Worm (Caenorhabditis elegans) whole organism, early embryonic: ENCODE data around the gene C29A12.6.

Source experiments
- B0310.2 ChIP-seq: sonication (generic microtip); optimal IDR thresholded peaks from 2 replicates; lab custom pipeline; 2016; ENCODE audit warnings: mild to moderate bottlenecking, missing genetic modification characterization, missing compliant biosample characterization
- F13C5.2 ChIP-seq: sonication (generic microtip); optimal IDR thresholded peaks from 2 replicates; lab custom pipeline; 2017; ENCODE audit warnings: mild to moderate bottlenecking, missing genetic modification characterization, inconsistent platforms, missing compliant biosample characterization
- aly-1 ChIP-seq: sonication (generic microtip); optimal IDR thresholded peaks from 2 replicates; lab custom pipeline; 2016; ENCODE audit warnings: missing genetic modification characterization, missing compliant biosample characterization
- ama-1 ChIP-seq: fragments of 150-350 bp; optimal IDR thresholded peaks from 2 replicates; lab custom pipeline; 2014
- ceh-13 ChIP-seq: fragments of 200-800 bp; sonication (Bioruptor generic); optimal IDR thresholded peaks from 2 replicates; lab custom pipeline; 2018; ENCODE audit warnings: mild to moderate bottlenecking, missing genetic modification characterization, missing compliant biosample characterization
- ceh-36 ChIP-seq: sonication (generic microtip); optimal IDR thresholded peaks from 2 replicates; lab custom pipeline; 2016; ENCODE audit warnings: missing genetic modification characterization, inconsistent platforms, missing compliant biosample characterization
- ets-7 ChIP-seq: sonication (generic microtip); optimal IDR thresholded peaks from 2 replicates; lab custom pipeline; 2016; ENCODE audit warnings: missing genotype, missing genetic modification characterization, missing compliant biosample characterization
- flt-1 ChIP-seq: fragments of 200-800 bp; sonication (Bioruptor generic); IDR thresholded peaks from 2 replicates; pipeline ENCODE4 v1.3.6; 2022; ENCODE audit warnings: missing genetic modification characterization, missing compliant biosample characterization
- hmbx-1 ChIP-seq: sonication (generic microtip); optimal IDR thresholded peaks from 2 replicates; lab custom pipeline; 2016; ENCODE audit warnings: mild to moderate bottlenecking, missing genetic modification characterization, missing compliant biosample characterization
- hmg-4 ChIP-seq: fragments of 200-800 bp; sonication (Bioruptor generic); optimal IDR thresholded peaks from 2 replicates; lab custom pipeline; 2018; ENCODE audit warnings: mild to moderate bottlenecking, missing genetic modification characterization, missing compliant biosample characterization
- hnd-1 ChIP-seq: sonication (generic microtip); optimal IDR thresholded peaks from 2 replicates; lab custom pipeline; 2016; ENCODE audit warnings: missing genetic modification characterization, missing compliant biosample characterization
- pes-1 ChIP-seq: fragments of 200-800 bp; sonication (Bioruptor generic); IDR thresholded peaks from 2 replicates; pipeline ENCODE4 v1.3.6; 2022; ENCODE audit warnings: missing genetic modification reagents, missing genetic modification characterization, missing compliant biosample characterization
- scrt-1 ChIP-seq: fragments of 200-800 bp; sonication (Bioruptor generic); IDR thresholded peaks from 2 replicates; pipeline ENCODE4 v1.3.6; 2022; ENCODE audit warnings: missing genetic modification characterization, missing compliant biosample characterization
- sea-1 ChIP-seq: fragments of 200-800 bp; sonication (Bioruptor generic); conservative IDR thresholded peaks from 2 replicates; pipeline ENCODE4 v1.3.6; 2022; ENCODE audit warnings: missing genetic modification characterization, missing compliant biosample characterization
- tbx-11 ChIP-seq: fragments of 200-800 bp; sonication (Bioruptor generic); IDR thresholded peaks from 2 replicates; pipeline ENCODE4 v1.3.6; 2022; ENCODE audit warnings: missing genetic modification characterization, missing compliant biosample characterization
- tbx-37 ChIP-seq: fragments of 200-800 bp; sonication (Bioruptor generic); conservative IDR thresholded peaks from 2 replicates; pipeline ENCODE4 v1.3.6; 2022; ENCODE audit warnings: missing genetic modification reagents, missing genetic modification characterization, missing compliant biosample characterization
- tra-4 ChIP-seq: sonication (generic microtip); optimal IDR thresholded peaks from 2 replicates; lab custom pipeline; 2017; ENCODE audit warnings: missing genetic modification characterization, missing compliant biosample characterization

C29A12.6 gene

ce11 chrV:10861611-10862262, 14.7 kb downstream of the C29A12.6 start:
- TF ChIP-seq ama-1 (lab: Kevin White, UChicago): no peak
- TF ChIP-seq tra-4 (tag; lab: Kevin White, UChicago): no peak
- no peak for TF ChIP-seq tbx-37 (GFP tag; lab: Robert Waterston, UW)
- no peak for TF ChIP-seq hmbx-1 (tag; lab: Kevin White, UChicago)
- TF ChIP-seq hnd-1 (tag; lab: Kevin White, UChicago): no peak
- TF ChIP-seq sea-1 (GFP tag; lab: Robert Waterston, UW): no peak
- no peak for TF ChIP-seq scrt-1
- no peak for TF ChIP-seq hmg-4 (GFP tag; lab: Kevin White, UChicago)
- TF ChIP-seq pes-1: no peak
- no peak for TF ChIP-seq flt-1 (GFP tag; lab: Robert Waterston, UW)
- no peak for TF ChIP-seq aly-1 (tag; lab: Kevin White, UChicago)
- no peak for TF ChIP-seq ceh-36 (tag; lab: Kevin White, UChicago)
- no peak for TF ChIP-seq F13C5.2 (tag; lab: Kevin White, UChicago)
- no peak for TF ChIP-seq B0310.2 (tag; lab: Kevin White, UChicago)
- TF ChIP-seq ceh-13 (GFP tag; lab: Kevin White, UChicago): no peak
- TF ChIP-seq ets-7 (tag; lab: Kevin White, UChicago): no peak
- no peak for TF ChIP-seq tbx-11

ce11 chrV:10862457-10863097, 15.6 kb downstream of the C29A12.6 start:
- no peak for TF ChIP-seq sea-1 (GFP tag; lab: Robert Waterston, UW)
- no peak for TF ChIP-seq ets-7 (tag; lab: Kevin White, UChicago)
- TF ChIP-seq ceh-36 (tag; lab: Kevin White, UChicago): no peak
- no peak for TF ChIP-seq tbx-11
- no peak for TF ChIP-seq aly-1 (tag; lab: Kevin White, UChicago)
- TF ChIP-seq ceh-13 (GFP tag; lab: Kevin White, UChicago): no peak
- TF ChIP-seq tra-4 (tag; lab: Kevin White, UChicago): no peak
- no peak for TF ChIP-seq scrt-1
- TF ChIP-seq hnd-1 (tag; lab: Kevin White, UChicago): no peak

DNA sequence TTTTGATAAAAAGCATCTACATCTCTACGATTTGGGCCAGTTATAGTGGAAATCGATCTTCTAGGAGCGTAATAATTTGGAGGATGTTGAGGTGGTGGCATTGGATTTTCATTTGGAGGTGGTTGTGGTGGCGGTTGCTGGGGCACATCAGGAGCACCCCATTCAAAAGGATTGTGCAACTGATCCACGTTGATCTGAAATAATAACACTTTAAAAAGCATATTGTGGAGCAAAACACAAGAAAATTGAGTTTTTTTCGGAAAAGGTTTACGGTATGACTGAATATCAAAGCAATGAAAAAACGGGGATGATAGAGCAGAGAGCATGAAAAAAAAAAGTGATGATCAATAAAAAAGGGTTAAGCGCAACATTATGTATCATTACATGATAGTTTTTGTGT, 18.6 kb downstream of the C29A12.6 start, which contains the start of gene saeg-1:
TSS of gene saeg-1 (minus strand) at position 101 of the 400 bp plus-strand sequence.
- TF ChIP-seq hnd-1 (tag; lab: Kevin White, UChicago) (no peak), F13C5.2 (tag; lab: Kevin White, UChicago) (no peak), scrt-1 (no peak), ceh-36 (tag; lab: Kevin White, UChicago) (no peak), tbx-37 (GFP tag; lab: Robert Waterston, UW) (no peak), pes-1 (no peak), sea-1 (GFP tag; lab: Robert Waterston, UW) (no peak), aly-1 (tag; lab: Kevin White, UChicago) (no peak), ceh-13 (GFP tag; lab: Kevin White, UChicago) (no peak)

- TF ChIP-seq sea-1 (GFP tag; lab: Robert Waterston, UW): peak; percentile 43; the same call in 1 of the 2 replicates
Measured at ce11 chrV:10866340-10866739, 19.3 kb downstream of the C29A12.6 start.

DNA sequence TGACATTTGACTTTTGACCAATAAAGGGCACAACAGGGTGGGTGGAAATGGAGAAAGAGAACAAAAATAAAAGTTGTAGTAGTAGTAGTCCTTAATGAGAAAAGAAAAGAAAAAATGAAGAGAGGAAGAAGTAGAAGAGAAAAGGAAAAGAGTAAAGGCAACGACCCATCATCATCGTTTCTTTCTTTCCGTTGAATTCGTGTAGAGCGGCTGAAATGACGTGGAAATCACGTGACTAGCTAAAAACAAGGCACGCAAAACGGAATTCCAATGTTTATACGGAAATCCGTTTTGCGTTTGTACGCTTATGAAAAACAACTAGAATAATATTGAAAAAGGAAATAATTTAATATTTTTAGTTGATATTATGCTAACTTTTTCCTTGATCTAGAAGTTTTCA, 20.6 kb downstream of the C29A12.6 start:
- TF ChIP-seq ceh-13 (GFP tag; lab: Kevin White, UChicago) (no peak), pes-1 (no peak), hmg-4 (GFP tag; lab: Kevin White, UChicago) (no peak), hnd-1 (tag; lab: Kevin White, UChicago) (no peak), tbx-37 (GFP tag; lab: Robert Waterston, UW) (no peak), aly-1 (tag; lab: Kevin White, UChicago) (no peak), ceh-36 (tag; lab: Kevin White, UChicago) (no peak), B0310.2 (tag; lab: Kevin White, UChicago) (no peak), flt-1 (GFP tag; lab: Robert Waterston, UW) (no peak), tbx-11 (no peak), hmbx-1 (tag; lab: Kevin White, UChicago) (no peak), sea-1 (GFP tag; lab: Robert Waterston, UW) (no peak), ets-7 (tag; lab: Kevin White, UChicago) (no peak), ama-1 (lab: Kevin White, UChicago) (no peak), F13C5.2 (tag; lab: Kevin White, UChicago) (no peak), tra-4 (tag; lab: Kevin White, UChicago) (no peak)

DNA sequence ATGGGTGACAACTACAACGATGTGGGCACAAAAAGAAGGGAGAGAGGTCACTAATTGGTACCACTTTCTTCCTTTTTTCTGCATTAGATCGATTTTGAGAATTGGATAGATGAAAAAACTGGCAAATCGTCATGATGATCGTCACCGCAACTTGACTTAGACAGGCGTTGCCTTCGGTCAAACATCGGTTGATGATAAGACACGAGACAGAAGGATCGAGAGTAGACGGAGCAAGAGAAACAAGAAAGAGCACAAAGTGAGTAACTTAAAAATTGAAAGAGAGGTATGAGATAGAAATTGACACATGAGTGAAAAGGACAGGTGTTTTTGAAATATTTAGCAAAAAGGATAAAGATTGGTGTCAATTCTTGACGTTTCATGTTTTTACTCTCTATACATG, 23.1 kb downstream of the C29A12.6 start:
- TF ChIP-seq hmg-4 (GFP tag; lab: Kevin White, UChicago): no peak
- TF ChIP-seq hmbx-1 (tag; lab: Kevin White, UChicago): no peak
- TF ChIP-seq B0310.2 (tag; lab: Kevin White, UChicago): no peak
- TF ChIP-seq F13C5.2 (tag; lab: Kevin White, UChicago): no peak
- no peak for TF ChIP-seq sea-1 (GFP tag; lab: Robert Waterston, UW)
- TF ChIP-seq tbx-37 (GFP tag; lab: Robert Waterston, UW): no peak
- no peak for TF ChIP-seq pes-1
- no peak for TF ChIP-seq ama-1 (lab: Kevin White, UChicago)
- TF ChIP-seq ets-7 (tag; lab: Kevin White, UChicago): no peak

DNA sequence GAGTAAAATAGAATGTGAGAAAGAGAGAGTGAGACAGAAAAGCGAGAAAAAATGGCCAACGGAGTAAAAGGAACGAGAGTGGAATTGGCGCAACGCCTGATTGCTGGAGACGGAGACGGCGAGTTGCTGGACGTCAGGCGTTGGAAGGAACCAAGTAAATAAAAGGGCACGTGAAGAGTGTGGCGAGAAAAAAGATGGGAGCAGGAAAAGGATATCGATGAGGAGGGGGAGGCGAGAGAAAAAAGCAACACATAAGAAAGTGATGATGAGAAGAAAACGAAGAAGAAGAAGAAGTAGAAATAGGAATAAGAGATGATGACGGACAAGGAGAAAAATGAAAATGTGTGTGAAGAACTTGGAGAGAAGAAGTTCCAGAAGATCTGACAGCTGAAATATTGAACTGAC, 24.5 kb downstream of the C29A12.6 start:
- no peak for TF ChIP-seq hnd-1 (tag; lab: Kevin White, UChicago)
- no peak for TF ChIP-seq ets-7 (tag; lab: Kevin White, UChicago)
- TF ChIP-seq ama-1 (lab: Kevin White, UChicago): no peak
- no peak for TF ChIP-seq tbx-11
- TF ChIP-seq ceh-13 (GFP tag; lab: Kevin White, UChicago): no peak
- no peak for TF ChIP-seq hmbx-1 (tag; lab: Kevin White, UChicago)
- no peak for TF ChIP-seq F13C5.2 (tag; lab: Kevin White, UChicago)
- TF ChIP-seq flt-1 (GFP tag; lab: Robert Waterston, UW): no peak
- TF ChIP-seq tra-4 (tag; lab: Kevin White, UChicago): no peak
- no peak for TF ChIP-seq sea-1 (GFP tag; lab: Robert Waterston, UW)
